Worm (Caenorhabditis elegans): ENCODE measurements around the gene clec-184.

Gene clec-184

DNA sequence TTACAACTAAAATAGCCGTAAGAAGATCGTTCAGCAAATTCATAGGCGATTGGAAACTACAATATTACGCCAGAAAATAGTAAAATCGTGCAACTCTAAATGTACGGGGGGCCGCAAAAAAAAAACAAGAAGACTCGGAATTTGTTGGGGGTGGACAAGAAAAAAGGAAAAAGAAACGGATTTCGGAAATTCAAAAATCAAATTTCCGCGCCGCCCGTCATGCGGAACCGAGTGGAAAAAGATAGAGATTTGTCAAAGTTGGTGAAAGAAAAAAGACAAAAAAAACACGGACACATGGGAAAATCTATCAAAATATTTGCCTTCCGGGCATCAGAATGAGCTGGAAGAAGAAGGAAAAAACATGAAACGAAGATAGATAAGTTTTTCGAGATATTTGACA lies 13.1 kb upstream of the clec-184 start:
- TF ChIP-seq bed-3 (GFP tag; optimal IDR thresholded peaks at IDR 0.05) (no peak), unc-120 (tag; optimal IDR thresholded peaks at IDR 0.05; ENCODE audit: poor library complexity, severe bottlenecking) (no peak), ces-1 (GFP tag; optimal IDR thresholded peaks at IDR 0.05) (peak; percentile 56), nhr-28 (tag; optimal IDR thresholded peaks at IDR 0.05) (no peak), ztf-11 (tag; optimal IDR thresholded peaks at IDR 0.05) (no peak)

DNA sequence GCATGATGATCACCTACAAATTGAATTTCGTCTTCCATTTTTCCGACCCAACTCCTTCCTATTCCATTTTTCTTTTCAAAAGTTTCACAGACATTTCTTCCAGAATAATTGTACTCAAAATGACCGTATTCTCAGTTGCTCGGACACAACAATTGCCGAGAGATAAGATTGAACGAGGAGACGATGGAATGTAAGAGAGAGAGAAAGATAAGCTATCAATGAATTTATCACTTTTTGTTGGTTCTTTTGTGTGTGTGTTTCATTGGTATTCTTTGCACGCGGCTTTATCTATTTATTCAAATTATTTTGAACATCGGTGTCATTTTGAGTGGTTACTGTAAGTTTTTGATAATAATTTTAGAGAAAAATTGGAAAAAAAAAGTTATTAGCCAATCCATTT lies 12.0 kb upstream of the clec-184 start, which contains the start of gene ugt-65:
TSS of gene ugt-65 (plus strand) at position 229 of the 400 bp plus-strand sequence.
- no peak for TF ChIP-seq lin-13 (tag; optimal IDR thresholded peaks at IDR 0.05)
- no peak for TF ChIP-seq unc-62 (GFP tag; optimal IDR thresholded peaks at IDR 0.05)
- no peak for TF ChIP-seq unc-39 (tag; optimal IDR thresholded peaks at IDR 0.05)
- no peak for TF ChIP-seq tbx-8 (GFP tag; optimal IDR thresholded peaks at IDR 0.05)
- no peak for TF ChIP-seq hlh-1 (tag; optimal IDR thresholded peaks at IDR 0.05)
- no peak for TF ChIP-seq mep-1 (tag; optimal IDR thresholded peaks at IDR 0.05)

DNA sequence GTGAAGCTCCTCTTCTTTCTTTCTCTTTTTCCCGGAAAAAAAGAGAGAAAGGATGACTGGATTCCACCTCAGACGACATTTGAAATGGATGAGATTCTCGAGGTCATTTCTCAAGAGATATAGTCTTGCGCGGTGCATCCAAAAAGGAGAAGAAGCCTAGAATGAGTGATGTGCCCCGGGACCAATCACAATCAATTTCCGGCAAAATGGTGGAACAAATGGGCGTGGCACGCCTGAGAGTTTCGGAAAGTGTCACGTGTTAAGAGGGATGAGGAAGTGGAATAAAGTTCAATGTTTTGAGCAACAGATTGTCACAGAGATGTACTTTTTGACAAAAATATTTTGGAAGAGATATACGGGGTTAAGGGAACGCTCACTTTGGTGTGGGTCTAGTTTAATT lies 6.8 kb upstream of the clec-184 start:
- TF ChIP-seq lin-32 (GFP tag; optimal IDR thresholded peaks at IDR 0.05) (no peak), drap-1 (GFP tag; optimal IDR thresholded peaks at IDR 0.05) (no peak), lsy-2 (tag; optimal IDR thresholded peaks at IDR 0.05) (no peak), unc-120 (tag; optimal IDR thresholded peaks at IDR 0.05; ENCODE audit: poor library complexity, severe bottlenecking) (no peak), lin-13 (tag; optimal IDR thresholded peaks at IDR 0.05) (no peak), flh-1 (GFP tag; optimal IDR thresholded peaks at IDR 0.05) (no peak), ceh-43 (GFP tag; optimal IDR thresholded peaks at IDR 0.05) (no peak), cnd-1 (tag; optimal IDR thresholded peaks at IDR 0.05) (no peak), mep-1 (tag; optimal IDR thresholded peaks at IDR 0.05) (no peak), bed-3 (GFP tag; optimal IDR thresholded peaks at IDR 0.05) (no peak), nhr-237 (tag; optimal IDR thresholded peaks at IDR 0.05) (no peak), nhr-76 (tag; optimal IDR thresholded peaks at IDR 0.05) (no peak), nhr-12 (tag; optimal IDR thresholded peaks at IDR 0.05) (no peak), M03D4.4 (tag; optimal IDR thresholded peaks at IDR 0.05) (no peak), snpc-4 (tag; optimal IDR thresholded peaks at IDR 0.05) (no peak), elt-3 (tag; optimal IDR thresholded peaks at IDR 0.05) (no peak), hlh-1 (tag; optimal IDR thresholded peaks at IDR 0.05) (no peak), sptf-1 (tag; optimal IDR thresholded peaks at IDR 0.05) (no peak)

DNA sequence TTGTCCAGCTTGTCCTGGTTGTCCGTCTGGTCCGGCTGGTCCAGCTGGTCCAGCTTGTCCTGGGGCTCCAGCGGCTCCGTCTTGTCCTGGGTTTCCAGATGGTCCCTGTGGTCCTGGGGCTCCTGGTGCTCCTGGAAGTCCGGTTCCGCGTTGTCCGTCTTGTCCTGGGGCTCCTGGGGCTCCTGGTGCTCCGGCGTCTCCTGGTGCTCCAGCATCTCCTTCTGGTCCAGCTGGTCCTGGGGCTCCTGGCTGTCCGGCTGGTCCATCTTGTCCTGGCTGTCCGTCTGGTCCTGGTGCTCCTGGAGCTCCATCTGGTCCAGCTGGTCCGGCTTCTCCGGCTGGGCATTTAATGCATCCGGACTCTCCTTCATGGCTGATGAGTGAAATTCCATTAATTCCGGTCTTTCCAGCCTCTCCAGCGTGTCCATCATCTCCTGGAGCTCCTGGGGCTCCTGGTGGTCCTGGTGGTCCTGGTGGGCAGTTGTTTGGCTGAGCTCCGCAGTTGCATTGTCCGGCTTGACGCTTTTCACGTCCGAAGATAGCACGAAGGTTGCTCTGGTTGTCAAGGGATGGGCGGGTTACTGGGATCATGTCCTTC lies 4.7 kb upstream of the clec-184 start:
- TF ChIP-seq unc-39 (tag; optimal IDR thresholded peaks at IDR 0.05) (no peak), drap-1 (GFP tag; optimal IDR thresholded peaks at IDR 0.05) (no peak), sptf-1 (tag; optimal IDR thresholded peaks at IDR 0.05) (peak; percentile 33), ceh-43 (GFP tag; optimal IDR thresholded peaks at IDR 0.05) (no peak), mls-2 (tag; optimal IDR thresholded peaks at IDR 0.05) (no peak)

DNA sequence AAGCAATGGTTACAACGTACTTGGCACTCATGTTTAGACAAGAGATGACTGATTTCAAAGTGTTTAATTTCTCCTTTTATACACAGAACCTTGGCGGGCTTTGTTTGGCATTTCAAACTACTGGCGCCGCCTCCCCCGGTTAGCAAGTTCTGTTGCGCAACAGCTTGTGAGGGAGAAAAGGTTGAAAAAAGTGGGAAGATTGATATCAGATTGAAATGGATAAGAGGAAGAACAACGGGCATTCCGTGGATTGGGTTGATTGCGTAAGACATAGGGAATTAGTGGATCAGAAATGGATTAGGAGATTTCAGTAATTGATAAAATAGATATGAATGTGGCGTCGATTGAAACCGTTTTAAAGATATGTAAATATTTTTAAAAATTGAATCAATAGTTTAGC lies 4.0 kb upstream of the clec-184 start, which contains the start of gene col-130:
TSS of gene col-130 (minus strand) at position 50 of the 400 bp plus-strand sequence.
- TF ChIP-seq zip-8 (tag; optimal IDR thresholded peaks at IDR 0.05) (peak; percentile 94), ces-1 (GFP tag; optimal IDR thresholded peaks at IDR 0.05) (no peak)

DNA sequence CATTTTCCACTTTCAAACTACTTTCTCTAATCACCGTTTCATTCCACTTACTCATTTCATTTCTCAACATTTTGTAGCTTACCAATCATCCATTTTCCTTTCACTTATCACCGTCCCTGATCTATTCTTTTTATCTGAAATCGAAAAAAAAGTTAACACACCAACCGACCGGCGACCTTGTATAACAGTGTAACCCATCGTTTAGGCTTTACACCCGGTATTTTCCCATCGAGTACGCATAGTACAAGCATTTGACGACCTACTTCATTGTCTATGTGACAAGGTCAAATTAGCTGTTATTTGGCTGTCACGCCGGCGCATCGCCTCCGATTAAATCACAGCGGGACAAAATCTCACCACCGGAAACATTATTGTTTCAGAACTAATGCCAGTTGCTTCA lies 2.9 kb upstream of the clec-184 start:
- TF ChIP-seq ztf-11 (tag; optimal IDR thresholded peaks at IDR 0.05) (no peak), unc-62 (GFP tag; optimal IDR thresholded peaks at IDR 0.05) (no peak), nhr-2 (tag; optimal IDR thresholded peaks at IDR 0.05) (no peak), ces-1 (GFP tag; optimal IDR thresholded peaks at IDR 0.05) (no peak)

DNA sequence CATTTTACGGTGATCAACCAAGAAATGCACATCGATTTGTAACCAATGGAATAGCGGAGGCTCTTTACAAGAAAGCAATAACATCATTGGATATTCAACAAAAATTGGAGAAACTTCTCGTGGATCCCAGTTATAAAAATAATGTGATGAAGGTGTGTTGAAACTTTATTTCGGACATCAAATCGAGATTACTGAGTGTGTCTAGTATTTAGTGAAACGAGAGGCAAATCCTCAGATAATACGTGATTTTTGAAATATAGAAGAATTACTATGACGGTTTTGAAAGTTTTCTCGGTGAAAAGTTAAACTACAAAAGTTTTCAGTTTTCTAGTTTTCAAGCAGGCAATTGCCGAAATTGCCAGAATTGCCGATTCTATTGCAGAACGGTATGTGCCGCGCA lies 685 bp upstream of the clec-184 start:
- TF ChIP-seq cnd-1 (tag; optimal IDR thresholded peaks at IDR 0.05) (no peak), ceh-43 (GFP tag; optimal IDR thresholded peaks at IDR 0.05) (no peak), drap-1 (GFP tag; optimal IDR thresholded peaks at IDR 0.05) (no peak)

Measured in whole organism, mixed stage, embryonic.